Fruit fly (Drosophila melanogaster) whole organism, pupa: ENCODE results near the gene CG7953.

ENCODE experiments used
- CG14655 ChIP-seq: fragments of 200-800 bp; sonication (Bioruptor generic); optimal IDR thresholded peaks from 3 replicates; lab custom pipeline; 2017; ENCODE audit warnings: mild to moderate bottlenecking, missing biosample characterization, missing genetic modification reagents, missing genetic modification characterization
- CG17806 ChIP-seq: fragments of 200-800 bp; sonication (Bioruptor generic); optimal IDR thresholded peaks from 2 replicates; lab custom pipeline; 2018; ENCODE audit warnings: missing biosample characterization, mild to moderate bottlenecking, missing genetic modification characterization, moderate library complexity
- CG32121 ChIP-seq: fragments of 200-800 bp; sonication (Bioruptor generic); IDR thresholded peaks from 2 replicates; pipeline ENCODE4 v1.3.6; 2022; ENCODE audit warnings: missing biosample characterization, missing genetic modification characterization
- CG34367 ChIP-seq: fragments of 200-800 bp; sonication (Bioruptor generic); optimal IDR thresholded peaks from 2 replicates; lab custom pipeline; 2018; ENCODE audit warnings: missing biosample characterization, mild to moderate bottlenecking, missing genetic modification characterization
- CG8301 ChIP-seq: fragments of 200-800 bp; sonication (Bioruptor generic); optimal IDR thresholded peaks from 2 replicates; lab custom pipeline; 2018; ENCODE audit warnings: missing biosample characterization, mild to moderate bottlenecking, missing genetic modification characterization
- D1 ChIP-seq: fragments of 200-800 bp; sonication (Bioruptor generic); optimal IDR thresholded peaks from 2 replicates; lab custom pipeline; 2018; ENCODE audit warnings: missing biosample characterization, mild to moderate bottlenecking, missing genetic modification characterization, moderate library complexity
- EcR ChIP-seq: fragments of 200-800 bp; sonication (Bioruptor generic); optimal IDR thresholded peaks from 3 replicates; lab custom pipeline; 2019; ENCODE audit warnings: missing biosample characterization, missing genetic modification characterization, mild to moderate bottlenecking, moderate library complexity, missing genetic modification reagents
- Ets98B ChIP-seq: fragments of 200-800 bp; sonication (Bioruptor generic); IDR thresholded peaks from 2 replicates; pipeline ENCODE4 v1.3.6; 2022; ENCODE audit warnings: missing biosample characterization, missing genetic modification characterization
- Pif1A ChIP-seq: fragments of 200-800 bp; sonication (Bioruptor generic); optimal IDR thresholded peaks from 3 replicates; lab custom pipeline; 2016; ENCODE audit warnings: missing biosample characterization, missing genetic modification characterization
- Pif1B ChIP-seq: fragments of 200-800 bp; sonication (Bioruptor generic); optimal IDR thresholded peaks from 3 replicates; lab custom pipeline; 2016; ENCODE audit warnings: missing biosample characterization, missing genetic modification characterization
- fd96Ca ChIP-seq: fragments of 200-800 bp; sonication (Bioruptor generic); IDR thresholded peaks from 3 replicates; pipeline ENCODE4 v1.3.6; 2022; ENCODE audit warnings: missing biosample characterization, missing genetic modification characterization

DNA sequence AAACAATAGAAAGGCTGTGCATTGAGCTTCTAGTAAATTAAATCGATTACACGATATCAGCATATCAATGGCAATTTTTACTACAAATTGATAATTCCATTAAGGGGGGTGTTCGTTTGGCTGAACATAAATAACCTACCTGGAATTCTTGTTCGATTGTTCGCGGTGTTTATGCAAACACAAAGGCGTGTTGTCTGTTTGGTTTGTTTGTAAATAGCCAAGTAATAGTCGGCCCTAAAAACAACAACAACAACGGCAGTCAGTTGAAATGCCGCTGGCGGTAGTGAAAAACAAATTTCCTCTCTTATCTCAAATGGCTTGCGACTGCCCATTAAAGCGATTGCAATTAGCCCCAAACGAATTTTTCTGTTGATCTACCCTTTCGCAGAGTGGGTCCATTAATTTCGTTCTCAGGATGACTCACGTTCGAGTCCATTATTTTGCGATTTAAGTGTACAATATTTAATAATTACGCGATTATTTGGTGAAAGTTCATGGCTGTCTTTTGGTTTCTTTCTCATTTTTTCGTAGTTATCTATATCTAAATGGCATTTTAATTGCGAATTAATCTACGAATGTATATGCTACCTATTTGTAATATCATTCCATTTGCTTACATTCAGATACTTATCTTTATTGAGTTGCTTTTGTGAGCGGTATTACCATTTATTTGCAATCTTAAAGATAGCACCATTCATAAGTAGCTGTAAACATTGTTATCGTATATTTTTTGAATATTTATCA is 8.9 kb upstream of the CG7953 start:
- TF ChIP-seq CG34367, result no peak
- no peak for TF ChIP-seq CG32121 (GFP tag; lab: Robert Waterston, UW)
- TF ChIP-seq CG17806 (tag; lab: Kevin White, UChicago), result no peak
- no peak for TF ChIP-seq EcR
- TF ChIP-seq CG8301 (tag; lab: Kevin White, UChicago), result no peak
- no peak for TF ChIP-seq Ets98B
- no peak for TF ChIP-seq Pif1A (GFP tag; lab: Kevin White, UChicago)
- no peak for TF ChIP-seq CG14655 (GFP tag; lab: Kevin White, UChicago)
- no peak for TF ChIP-seq fd96Ca (GFP tag; lab: Robert Waterston, UW)
- no peak for TF ChIP-seq D1 (tag; lab: Kevin White, UChicago)
- TF ChIP-seq Pif1B (GFP tag; lab: Kevin White, UChicago), result no peak
